Fruit fly (Drosophila melanogaster): Measurements from ENCODE around the gene CG4942.

The CG4942 gene

DNA sequence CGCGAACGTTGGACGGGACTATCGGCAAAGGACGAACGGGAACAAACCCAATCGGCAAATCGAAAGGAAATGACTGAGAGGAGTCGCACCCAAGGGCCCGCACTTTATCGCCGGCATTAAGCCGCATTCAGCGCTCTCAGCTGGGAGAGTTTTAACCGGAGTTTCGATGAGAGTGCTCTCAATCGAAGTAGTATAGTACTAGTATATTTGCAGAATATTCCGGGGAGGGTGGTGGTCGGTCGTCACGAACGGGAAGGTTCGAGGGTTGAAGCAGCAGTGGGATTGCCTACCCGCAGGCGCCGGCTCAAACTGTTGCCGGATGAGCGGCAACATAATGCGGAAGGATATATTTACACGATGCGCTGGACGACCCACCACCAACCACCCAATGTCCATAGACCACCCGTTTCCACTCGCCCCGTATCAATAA is 21.1 kb upstream of the CG4942 start:
- TF ChIP-seq Eip78C (GFP tag): peak; percentile 19
- TF ChIP-seq esn (GFP tag; optimal IDR thresholded peaks at IDR 0.05): no peak
- TF ChIP-seq CG3919 (GFP tag; optimal IDR thresholded peaks at IDR 0.05): no peak

DNA sequence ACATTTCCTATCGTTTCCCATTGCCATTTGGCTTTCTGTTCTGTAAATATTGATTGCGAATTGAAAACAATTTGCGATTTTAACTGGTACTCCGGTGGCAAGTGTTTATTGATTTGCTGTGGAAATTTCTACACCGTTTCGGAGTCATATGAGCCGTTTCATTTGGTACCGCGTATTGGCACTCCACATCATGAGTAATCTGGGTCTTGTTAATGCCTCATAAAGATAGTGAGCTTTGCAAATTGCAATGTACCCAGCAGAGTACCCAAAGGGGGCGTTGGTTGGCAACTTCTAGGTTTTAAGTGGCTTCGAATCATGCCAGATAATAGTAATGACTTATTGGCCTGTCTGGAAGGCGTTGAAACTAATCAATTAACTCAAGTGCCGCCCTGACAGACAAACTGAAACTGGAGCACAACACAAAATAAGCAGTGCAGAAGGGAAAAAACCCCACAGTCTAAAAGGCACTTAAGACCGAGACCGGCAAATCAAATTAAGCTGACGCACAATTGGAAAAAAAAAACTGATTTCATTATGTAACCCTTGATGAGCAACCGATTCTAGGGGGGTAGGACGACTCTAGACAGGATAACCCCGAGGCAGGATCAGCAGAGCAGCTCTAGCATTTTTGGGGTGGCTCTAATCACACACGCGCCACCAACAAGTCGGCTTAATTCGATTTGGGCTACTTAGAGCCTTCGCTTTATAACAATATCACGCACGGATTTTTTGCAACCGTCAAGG is 19.9 kb upstream of the CG4942 start:
- TF ChIP-seq svp (GFP tag) (no peak), CG7368 (GFP tag; optimal IDR thresholded peaks at IDR 0.05) (no peak), Smox (GFP tag; optimal IDR thresholded peaks at IDR 0.05) (no peak), CG6163 (GFP tag; IDR thresholded peaks at IDR 0.05) (no peak), esn (GFP tag; optimal IDR thresholded peaks at IDR 0.05) (no peak), CG3919 (GFP tag; optimal IDR thresholded peaks at IDR 0.05) (no peak), CG8319 (GFP tag; optimal IDR thresholded peaks at IDR 0.05) (no peak)

DNA sequence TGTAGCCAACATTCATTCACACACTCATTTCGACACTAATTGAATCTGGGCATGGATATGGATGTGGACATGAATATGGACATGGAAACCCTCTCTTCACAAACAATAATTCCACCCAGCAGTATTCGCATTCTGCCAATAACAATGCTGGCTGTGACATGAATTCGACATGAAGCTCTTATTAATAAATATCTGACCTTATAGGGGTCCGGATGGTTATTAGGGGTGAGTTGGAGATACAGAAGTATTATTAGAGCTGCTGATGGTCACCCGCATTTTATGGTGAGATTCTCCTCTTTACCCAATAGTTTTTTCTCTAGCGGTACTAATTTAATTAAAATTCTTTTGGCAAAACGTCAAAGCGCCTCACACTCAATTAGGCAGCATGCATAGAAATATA is 18.7 kb upstream of the CG4942 start:
- TF ChIP-seq CG7368 (GFP tag; optimal IDR thresholded peaks at IDR 0.05) (no peak), CG11762 (GFP tag; optimal IDR thresholded peaks at IDR 0.05; ENCODE audit: insufficient read depth) (no peak), CG15336 (GFP tag; IDR thresholded peaks at IDR 0.05) (no peak), cyc (GFP tag; optimal IDR thresholded peaks at IDR 0.05) (no peak), Lpt (GFP tag; optimal IDR thresholded peaks at IDR 0.05) (no peak), Eip78C (GFP tag) (no peak), CG3032 (tag; optimal IDR thresholded peaks at IDR 0.05) (no peak), CG9139 (GFP tag; optimal IDR thresholded peaks at IDR 0.05) (no peak), CG8319 (GFP tag; optimal IDR thresholded peaks at IDR 0.05) (no peak), CG16779 (tag; optimal IDR thresholded peaks at IDR 0.05) (no peak), acj6 (GFP tag; optimal IDR thresholded peaks at IDR 0.05) (no peak), dac (GFP tag; optimal IDR thresholded peaks at IDR 0.05) (no peak), Met (GFP tag; optimal IDR thresholded peaks at IDR 0.05) (no peak), pdm3 (GFP tag; optimal IDR thresholded peaks at IDR 0.05) (no peak), CG11294 (GFP tag; IDR thresholded peaks at IDR 0.05) (no peak), CG6276 (GFP tag; optimal IDR thresholded peaks at IDR 0.05) (no peak), Sox102F (GFP tag; optimal IDR thresholded peaks at IDR 0.05) (no peak)

DNA sequence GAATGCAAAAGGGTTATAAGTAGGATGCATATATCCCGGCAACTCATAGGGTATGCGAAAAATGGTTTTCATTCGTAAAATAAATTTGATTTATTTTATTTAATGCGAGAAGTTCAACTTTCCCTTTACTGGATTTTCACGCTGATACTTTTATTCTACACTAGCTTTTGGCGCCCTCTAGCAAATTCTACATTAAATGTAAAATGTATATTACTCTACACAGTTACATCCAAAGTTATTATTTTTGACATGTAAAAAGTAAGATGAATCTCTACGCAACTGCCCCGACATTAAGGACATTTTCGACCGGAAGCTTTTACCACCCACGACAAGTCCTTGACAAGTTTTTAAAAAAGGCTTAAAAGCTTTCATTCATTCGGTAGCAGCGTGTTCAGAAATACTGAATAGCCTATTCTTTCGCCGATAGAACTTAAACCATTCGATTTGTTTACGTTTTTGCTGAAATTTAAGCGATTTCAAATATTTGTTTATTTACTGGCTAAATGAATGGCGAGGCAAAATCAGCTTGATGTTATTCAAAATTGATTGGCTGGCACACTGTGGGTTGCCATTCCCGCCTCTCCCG is 18.0 kb upstream of the CG4942 start:
- TF ChIP-seq Eip78C (GFP tag) (peak; percentile 20), Eip93F (GFP tag; optimal IDR thresholded peaks at IDR 0.05) (no peak), CG10669 (GFP tag; optimal IDR thresholded peaks at IDR 0.05) (peak; percentile 40)

DNA sequence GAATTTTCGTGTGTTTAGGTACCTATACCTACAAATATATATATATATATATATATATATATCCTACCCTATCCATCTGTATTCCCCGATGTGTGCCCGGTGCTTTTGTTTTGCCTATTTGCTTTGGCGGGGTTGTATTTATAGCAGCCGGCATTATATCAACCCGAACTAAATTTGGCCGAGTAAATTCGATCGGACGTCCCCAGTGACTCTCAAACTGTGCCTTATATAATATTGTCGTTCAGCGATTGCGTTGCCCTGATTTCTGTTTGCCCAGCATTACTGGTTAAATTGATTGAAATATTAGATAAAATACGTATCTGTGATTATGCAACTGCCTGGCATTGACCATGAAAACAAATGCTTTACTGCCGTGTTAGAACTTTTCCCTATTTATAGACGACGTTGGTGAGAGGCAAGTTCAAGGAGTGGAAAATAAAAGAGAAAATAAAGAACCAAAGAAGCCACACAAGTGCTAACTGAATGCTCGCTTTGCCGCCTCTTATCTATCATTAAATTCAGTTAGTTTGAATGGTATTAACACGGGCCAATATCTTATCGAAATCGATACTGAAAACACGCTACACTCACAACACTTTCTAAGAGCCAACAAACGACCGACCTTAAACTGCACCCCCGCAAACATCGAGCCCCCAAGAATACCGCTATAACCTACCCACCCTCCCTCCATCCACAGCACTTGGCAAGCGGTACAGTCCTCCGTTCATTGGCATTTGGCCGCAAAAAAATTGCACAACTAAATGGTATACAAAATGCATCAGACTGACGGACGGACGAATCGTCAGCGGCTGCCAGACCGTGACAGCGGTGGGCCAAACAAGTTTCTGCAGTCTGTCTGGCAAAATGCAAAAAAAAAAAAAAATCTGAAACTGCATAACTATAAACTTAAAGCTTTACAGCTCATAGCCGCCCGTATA is 16.8 kb upstream of the CG4942 start:
- TF ChIP-seq CG16779 (tag; optimal IDR thresholded peaks at IDR 0.05) (no peak), CG6792 (GFP tag; optimal IDR thresholded peaks at IDR 0.05) (no peak), dsx (GFP tag; optimal IDR thresholded peaks at IDR 0.05; ENCODE audit: poor library complexity, severe bottlenecking) (peak; percentile 0), salr (GFP tag; optimal IDR thresholded peaks at IDR 0.05) (no peak), Hr4 (GFP tag; optimal IDR thresholded peaks at IDR 0.05) (no peak), esn (GFP tag; optimal IDR thresholded peaks at IDR 0.05) (no peak), net (GFP tag; optimal IDR thresholded peaks at IDR 0.05) (peak; percentile 37), Smox (GFP tag; optimal IDR thresholded peaks at IDR 0.05) (no peak), Ets96B (tag; optimal IDR thresholded peaks at IDR 0.05) (no peak), pdm3 (GFP tag; optimal IDR thresholded peaks at IDR 0.05) (no peak), CG8632 (GFP tag; optimal IDR thresholded peaks at IDR 0.05) (no peak), CG1621 (tag; optimal IDR thresholded peaks at IDR 0.05) (no peak), fkh (GFP tag; optimal IDR thresholded peaks at IDR 0.05) (no peak), CG3919 (GFP tag; optimal IDR thresholded peaks at IDR 0.05) (no peak), Gug (GFP tag; IDR thresholded peaks at IDR 0.05) (no peak), CG9139 (GFP tag; optimal IDR thresholded peaks at IDR 0.05) (no peak), CG8319 (GFP tag; optimal IDR thresholded peaks at IDR 0.05) (no peak), CG31627 (GFP tag; optimal IDR thresholded peaks at IDR 0.05) (no peak), Eip75B (GFP tag; optimal IDR thresholded peaks at IDR 0.05) (no peak), CG10631 (GFP tag; optimal IDR thresholded peaks at IDR 0.05) (no peak), CG3032 (tag; optimal IDR thresholded peaks at IDR 0.05) (no peak), CG34406 (GFP tag; optimal IDR thresholded peaks at IDR 0.05) (no peak), CG6854 (GFP tag; optimal IDR thresholded peaks at IDR 0.05) (peak; percentile 17), Hr38 (GFP tag; optimal IDR thresholded peaks at IDR 0.05) (no peak)
